Worm (Caenorhabditis elegans) whole organism, L4 larva: ENCODE data around the gene C08G9.1.

Source experiments
- nhr-111 ChIP-seq: fragments of 200-800 bp; sonication (Bioruptor generic); optimal IDR thresholded peaks from 2 replicates; lab custom pipeline; 2018; ENCODE audit warnings: mild to moderate bottlenecking, missing genetic modification characterization, missing compliant biosample characterization
- nhr-237 ChIP-seq: sonication (generic microtip); optimal IDR thresholded peaks from 2 replicates; lab custom pipeline; 2017; ENCODE audit warnings: missing biosample characterization, missing genetic modification characterization
- nhr-77 ChIP-seq: fragments of 150-350 bp; optimal IDR thresholded peaks from 2 replicates; lab custom pipeline; 2014; ENCODE audit warnings: missing biosample characterization, missing genetic modification characterization
- set-16 ChIP-seq: fragments of 200-800 bp; sonication (Bioruptor generic); IDR thresholded peaks from 2 replicates; pipeline ENCODE4 v1.3.6; 2022; ENCODE audit warnings: missing genetic modification reagents, missing genetic modification characterization, missing compliant biosample characterization

- TF ChIP-seq nhr-111 (GFP tag; lab: Kevin White, UChicago) (no peak), set-16 (no peak), nhr-77 (tag; lab: Kevin White, UChicago) (no peak), nhr-237 (tag; lab: Kevin White, UChicago) (no peak)
These were observed at the start of gene C08G9.1 for ce11 chrIV:7658589-7658988.
